Fruit fly (Drosophila melanogaster) whole organism, embryonic: ENCODE measurements around the gene CG45049.

ENCODE experiments used
- Antp ChIP-seq: fragments of 200-800 bp; sonication (Bioruptor generic); optimal IDR thresholded peaks from 3 replicates; lab custom pipeline; 2016; ENCODE audit warnings: missing biosample characterization, missing genetic modification characterization
- Bgb ChIP-seq: fragments of 200-800 bp; sonication (Bioruptor generic); IDR thresholded peaks from 2 replicates; pipeline ENCODE4 v1.3.6; 2022; ENCODE audit warnings: missing biosample characterization, missing genetic modification characterization; ENCODE audit not compliant: partially characterized antibody
- CG11723 ChIP-seq: fragments of 200-800 bp; sonication (Bioruptor generic); optimal IDR thresholded peaks from 2 replicates; lab custom pipeline; 2017; ENCODE audit warnings: missing biosample characterization, mild to moderate bottlenecking, missing genetic modification characterization
- CG13424 ChIP-seq: fragments of 200-800 bp; sonication (Bioruptor generic); optimal IDR thresholded peaks from 2 replicates; lab custom pipeline; 2019; ENCODE audit warnings: missing biosample characterization, mild to moderate bottlenecking, missing genetic modification characterization, moderate library complexity
- CG14710 ChIP-seq: fragments of 200-800 bp; sonication (Bioruptor generic); optimal IDR thresholded peaks from 3 replicates; lab custom pipeline; 2019; ENCODE audit warnings: missing biosample characterization, mild to moderate bottlenecking, missing genetic modification characterization, moderate library complexity
- CG16779 ChIP-seq: fragments of 200-800 bp; sonication (Bioruptor generic); IDR thresholded peaks from 2 replicates; pipeline ENCODE4 v1.3.6; 2022; ENCODE audit warnings: missing biosample characterization, missing genetic modification characterization
- CG16863 ChIP-seq: fragments of 200-800 bp; sonication (Bioruptor generic); optimal IDR thresholded peaks from 3 replicates; lab custom pipeline; 2016; ENCODE audit warnings: missing biosample characterization, missing genetic modification characterization
- CG2712 ChIP-seq: fragments of 200-800 bp; optimal IDR thresholded peaks from 3 replicates; lab custom pipeline; 2019; ENCODE audit warnings: missing biosample characterization, mild to moderate bottlenecking, missing genetic modification characterization, moderate library complexity
- CG2889 ChIP-seq: fragments of 200-800 bp; sonication (Bioruptor generic); IDR thresholded peaks from 3 replicates; pipeline ENCODE4 v1.3.6; 2022; ENCODE audit warnings: missing biosample characterization, missing genetic modification characterization
- CG3065 ChIP-seq: fragments of 200-800 bp; sonication (Bioruptor generic); optimal IDR thresholded peaks from 2 replicates; lab custom pipeline; 2016; ENCODE audit warnings: missing biosample characterization, missing genetic modification characterization
- CG3163 ChIP-seq: fragments of 200-800 bp; sonication (Bioruptor generic); optimal IDR thresholded peaks from 3 replicates; lab custom pipeline; 2016; ENCODE audit warnings: missing biosample characterization, missing genetic modification characterization
- CG34224 ChIP-seq: fragments of 200-800 bp; sonication (Bioruptor generic); IDR thresholded peaks from 3 replicates; pipeline ENCODE4 v1.3.6; 2022; ENCODE audit warnings: missing biosample characterization, missing genetic modification characterization; ENCODE audit not compliant: partially characterized antibody
- CG34376 ChIP-seq: fragments of 200-800 bp; sonication (Bioruptor generic); optimal IDR thresholded peaks from 2 replicates; lab custom pipeline; 2018; ENCODE audit warnings: missing biosample characterization, mild to moderate bottlenecking, missing genetic modification characterization
- CG3995 ChIP-seq: fragments of 200-800 bp; sonication (Bioruptor generic); optimal IDR thresholded peaks from 3 replicates; lab custom pipeline; 2016; ENCODE audit warnings: missing biosample characterization, missing genetic modification characterization
- CG4617 ChIP-seq: fragments of 200-800 bp; sonication (Bioruptor generic); optimal IDR thresholded peaks from 3 replicates; lab custom pipeline; 2016; ENCODE audit warnings: missing biosample characterization, missing genetic modification characterization, borderline replicate concordance
- CG4730 ChIP-seq: fragments of 200-800 bp; sonication (Bioruptor generic); IDR thresholded peaks from 2 replicates; pipeline ENCODE4 v1.3.6; 2022; ENCODE audit warnings: missing biosample characterization, missing genetic modification characterization
- CG6689 ChIP-seq: fragments of 200-800 bp; sonication (Bioruptor generic); IDR thresholded peaks from 2 replicates; pipeline ENCODE4 v1.3.6; 2022; ENCODE audit warnings: missing biosample characterization, missing genetic modification characterization
- CG6765 ChIP-seq: fragments of 200-800 bp; sonication (Bioruptor generic); optimal IDR thresholded peaks from 3 replicates; lab custom pipeline; 2017; ENCODE audit warnings: missing biosample characterization, mild to moderate bottlenecking, missing genetic modification characterization
- CG8281 ChIP-seq: fragments of 200-800 bp; sonication (Bioruptor generic); optimal IDR thresholded peaks from 2 replicates; lab custom pipeline; 2018; ENCODE audit warnings: missing biosample characterization, mild to moderate bottlenecking, missing genetic modification characterization, moderate library complexity
- Doc3 ChIP-seq: fragments of 200-800 bp; sonication (Bioruptor generic); IDR thresholded peaks from 3 replicates; pipeline ENCODE4 v1.3.6; 2022; ENCODE audit warnings: missing biosample characterization, missing genetic modification characterization; ENCODE audit not compliant: partially characterized antibody
- Dp ChIP-seq: fragments of 200-800 bp; sonication (Bioruptor generic); optimal IDR thresholded peaks from 2 replicates; lab custom pipeline; 2018; ENCODE audit warnings: missing biosample characterization, mild to moderate bottlenecking, missing genetic modification characterization, moderate library complexity
- H15 ChIP-seq: fragments of 200-800 bp; sonication (Bioruptor generic); IDR thresholded peaks from 3 replicates; pipeline ENCODE4 v1.3.6; 2022; ENCODE audit warnings: missing biosample characterization, missing genetic modification characterization
- Kr ChIP-seq: fragments of 200-800 bp; sonication (Bioruptor generic); optimal IDR thresholded peaks from 2 replicates; lab custom pipeline; 2017; ENCODE audit warnings: missing biosample characterization, mild to moderate bottlenecking, missing genetic modification characterization
- Mad ChIP-seq: fragments of 200-800 bp; sonication (Bioruptor generic); optimal IDR thresholded peaks from 2 replicates; lab custom pipeline; 2016; ENCODE audit warnings: missing biosample characterization, missing genetic modification characterization
- NC2β ChIP-seq: fragments of 200-800 bp; sonication (Bioruptor generic); optimal IDR thresholded peaks from 2 replicates; lab custom pipeline; 2016; ENCODE audit warnings: missing biosample characterization, missing genetic modification characterization
- Six4 ChIP-seq: fragments of 200-800 bp; sonication (Bioruptor generic); optimal IDR thresholded peaks from 2 replicates; lab custom pipeline; 2016; ENCODE audit warnings: missing biosample characterization, missing genetic modification characterization
- Spps ChIP-seq: fragments of 200-800 bp; sonication (Bioruptor generic); optimal IDR thresholded peaks from 2 replicates; lab custom pipeline; 2018; ENCODE audit warnings: missing biosample characterization, mild to moderate bottlenecking, missing genetic modification characterization
- Trl ChIP-seq, 3 experiments: fragments of >200 bp in 2 of 3; fragments of 200-800 bp in 1 of 3; sonication (Bioruptor generic) in 1 of 3; optimal IDR thresholded peaks; 2 replicates in 1 of 3; 3 replicates in 2 of 3; lab custom pipeline; 2016 to 2017; ENCODE audit warnings: missing biosample characterization in 1 of 3, missing genetic modification characterization in 1 of 3
- al ChIP-seq: fragments of 200-800 bp; sonication (Bioruptor generic); IDR thresholded peaks from 2 replicates; pipeline ENCODE4 v1.3.6; 2022; ENCODE audit warnings: missing biosample characterization, missing genetic modification characterization
- az2 ChIP-seq: fragments of 200-800 bp; sonication (Bioruptor generic); optimal IDR thresholded peaks from 3 replicates; lab custom pipeline; 2016; ENCODE audit warnings: missing biosample characterization, missing genetic modification characterization
- dmrt11E ChIP-seq: fragments of 200-800 bp; sonication (Bioruptor generic); optimal IDR thresholded peaks from 3 replicates; lab custom pipeline; 2018; ENCODE audit warnings: missing biosample characterization, mild to moderate bottlenecking, missing genetic modification characterization, moderate library complexity
- ewg ChIP-seq: fragments of 200-800 bp; sonication (Bioruptor generic); optimal IDR thresholded peaks from 3 replicates; lab custom pipeline; 2017; ENCODE audit warnings: mild to moderate bottlenecking, missing biosample characterization, missing genetic modification reagents, missing genetic modification characterization
- gfzf ChIP-seq: fragments of 200-800 bp; sonication (Bioruptor generic); optimal IDR thresholded peaks from 2 replicates; lab custom pipeline; 2016; ENCODE audit warnings: missing biosample characterization, mild to moderate bottlenecking, missing genetic modification characterization, moderate library complexity
- hbn ChIP-seq: fragments of 200-800 bp; sonication (Bioruptor generic); IDR thresholded peaks from 2 replicates; pipeline ENCODE4 v1.3.6; 2022; ENCODE audit warnings: missing biosample characterization, missing genetic modification characterization; ENCODE audit not compliant: partially characterized antibody
- ind ChIP-seq: fragments of 200-800 bp; sonication (Bioruptor generic); optimal IDR thresholded peaks from 3 replicates; lab custom pipeline; 2016; ENCODE audit warnings: missing biosample characterization, missing genetic modification characterization
- jumu ChIP-seq: fragments of 200-800 bp; sonication (Bioruptor generic); optimal IDR thresholded peaks from 3 replicates; lab custom pipeline; 2016; ENCODE audit warnings: missing biosample characterization, missing genetic modification characterization
- nau ChIP-seq: fragments of 200-800 bp; sonication (Bioruptor generic); optimal IDR thresholded peaks from 3 replicates; lab custom pipeline; 2017; ENCODE audit warnings: missing biosample characterization, mild to moderate bottlenecking, missing genetic modification characterization, missing genetic modification reagents
- nom ChIP-seq: fragments of 200-800 bp; sonication (Bioruptor generic); optimal IDR thresholded peaks from 2 replicates; lab custom pipeline; 2017; ENCODE audit warnings: missing biosample characterization, missing genetic modification characterization, mild to moderate bottlenecking, moderate library complexity, missing genetic modification reagents
- org-1 ChIP-seq: fragments of 200-800 bp; sonication (Bioruptor generic); optimal IDR thresholded peaks from 2 replicates; lab custom pipeline; 2017; ENCODE audit warnings: missing biosample characterization, missing genetic modification characterization
- p53 ChIP-seq: fragments of 200-800 bp; sonication (Bioruptor generic); optimal IDR thresholded peaks from 2 replicates; lab custom pipeline; 2016; ENCODE audit warnings: missing biosample characterization, missing genetic modification characterization
- pan ChIP-seq, 4 experiments: fragments of >200 bp in 3 of 4; fragments of 200-800 bp in 1 of 4; sonication (Bioruptor generic) in 1 of 4; optimal IDR thresholded peaks in 3 of 4; IDR thresholded peaks in 1 of 4; 2 replicates each; pipeline versions ENCODE4 v1.3.6 to Lab custom; 2017 to 2022; ENCODE audit warnings: missing biosample characterization in 2 of 4, missing genetic modification characterization in 2 of 4, mixed read lengths in 1 of 4
- pfk ChIP-seq: fragments of 200-800 bp; sonication (Bioruptor generic); optimal IDR thresholded peaks from 2 replicates; lab custom pipeline; 2018; ENCODE audit warnings: missing biosample characterization, mild to moderate bottlenecking, missing genetic modification characterization, moderate library complexity
- seq ChIP-seq: fragments of 200-800 bp; sonication (Bioruptor generic); IDR thresholded peaks from 2 replicates; pipeline ENCODE4 v1.3.6; 2022; ENCODE audit warnings: missing biosample characterization, missing genetic modification characterization
- sob ChIP-seq: fragments of 200-800 bp; sonication (Bioruptor generic); IDR thresholded peaks from 2 replicates; pipeline ENCODE4 v1.3.6; 2022; ENCODE audit warnings: missing biosample characterization, missing genetic modification characterization
- tll ChIP-seq, 2 experiments: fragments of 200-800 bp in 1 of 2; fragments of >200 bp in 1 of 2; sonication (Bioruptor generic) in 1 of 2; optimal IDR thresholded peaks; 2 replicates each; lab custom pipeline; 2017 to 2019; ENCODE audit warnings: missing biosample characterization in 2 of 2, missing genetic modification characterization in 2 of 2, mild to moderate bottlenecking in 1 of 2, moderate library complexity in 1 of 2
- toy ChIP-seq: fragments of 200-800 bp; sonication (Bioruptor generic); IDR thresholded peaks from 2 replicates; pipeline ENCODE4 v1.3.6; 2022; ENCODE audit warnings: missing biosample characterization, missing genetic modification characterization
- zen2 ChIP-seq: fragments of 200-800 bp; sonication (Bioruptor generic); IDR thresholded peaks from 3 replicates; pipeline ENCODE4 v1.3.6; 2022; ENCODE audit warnings: missing biosample characterization, missing genetic modification characterization; ENCODE audit not compliant: partially characterized antibody

The CG45049 gene

dm6 chr3R:22724149-22724973, 2.4 kb upstream of the CG45049 start, which contains the start of gene Irp-1A (continued):
- TF ChIP-seq Spps (tag; lab: Kevin White, UChicago): peak; percentile 62
- TF ChIP-seq ewg: peak; percentile 19
- TF ChIP-seq pan (optimal IDR thresholded peaks at IDR 0.05; lab: Kevin White, UChicago): no peak
- peak in 1 of 2 experiments; percentile 84 for TF ChIP-seq pan (GFP tag; optimal IDR thresholded peaks at IDR 0.05 in 1 of 2, IDR thresholded peaks at IDR 0.05 in 1 of 2)
- TF ChIP-seq CG14710: peak; percentile 81
- peak; percentile 86 for TF ChIP-seq CG34224
- peak; percentile 58 for TF ChIP-seq CG6765 (GFP tag; lab: Kevin White, UChicago)
- TF ChIP-seq CG11723 (GFP tag; lab: Kevin White, UChicago): no peak
- peak; percentile 16 for TF ChIP-seq gfzf (GFP tag; lab: Kevin White, UChicago)
- no peak for TF ChIP-seq Kr (GFP tag; lab: Kevin White, UChicago)
- TF ChIP-seq pfk: no peak
- no peak for TF ChIP-seq CG16779 (GFP tag; lab: Robert Waterston, UW)
- TF ChIP-seq Doc3 (GFP tag; lab: Robert Waterston, UW): peak; percentile 77
- no peak for TF ChIP-seq NC2β (GFP tag; lab: Kevin White, UChicago)
- TF ChIP-seq tll (GFP tag; optimal IDR thresholded peaks at IDR 0.05; lab: Kevin White, UChicago): no peak
- no peak for TF ChIP-seq CG8281 (tag; lab: Kevin White, UChicago)
- TF ChIP-seq H15: peak; percentile 45; the same call in 1 of the 3 replicates
- TF ChIP-seq CG2889 (GFP tag; lab: Robert Waterston, UW): no peak
- peak; percentile 65 for TF ChIP-seq CG3065
- peak; percentile 19 for TF ChIP-seq Antp (GFP tag; lab: Kevin White, UChicago)
- TF ChIP-seq jumu (GFP tag; lab: Kevin White, UChicago): no peak
- peak; percentile 7 for TF ChIP-seq CG34376 (GFP tag; lab: Kevin White, UChicago)
- peak; percentile 35 for TF ChIP-seq nom
- TF ChIP-seq CG3163 (GFP tag; lab: Kevin White, UChicago): no peak
- peak; percentile 86 for TF ChIP-seq Bgb (GFP tag; lab: Robert Waterston, UW)
- peak; percentile 58 for TF ChIP-seq ind (GFP tag; lab: Kevin White, UChicago)
- TF ChIP-seq nau (GFP tag; lab: Kevin White, UChicago): peak; percentile 11
- peak; percentile 70 for TF ChIP-seq CG4730 (GFP tag; lab: Robert Waterston, UW)
- TF ChIP-seq Six4 (GFP tag; lab: Kevin White, UChicago): peak; percentile 71
- 0 out of 2 replicates have a peak, but pooled peaks have one; percentile 56 for TF ChIP-seq toy (GFP tag; lab: Robert Waterston, UW)
- TF ChIP-seq dmrt11E: peak; percentile 76
- peak; percentile 83 for TF ChIP-seq hbn (GFP tag; lab: Robert Waterston, UW)
- TF ChIP-seq sob (GFP tag; lab: Robert Waterston, UW): peak; percentile 87
- TF ChIP-seq CG13424 (tag; lab: Kevin White, UChicago): peak; percentile 81
- TF ChIP-seq az2 (GFP tag; lab: Kevin White, UChicago): peak; percentile 60
- TF ChIP-seq Mad (GFP tag; lab: Kevin White, UChicago): no peak
- TF ChIP-seq CG2712: peak; percentile 85
- peak; percentile 61 for TF ChIP-seq CG3995
- TF ChIP-seq seq (GFP tag; lab: Robert Waterston, UW): no peak
- TF ChIP-seq p53: no peak
- TF ChIP-seq al (GFP tag; lab: Robert Waterston, UW): peak; percentile 43; the same call in 1 of the 2 replicates
- peak; percentile 37 for TF ChIP-seq Dp (GFP tag; lab: Kevin White, UChicago)
- peak; percentile 76 for TF ChIP-seq CG4617 (GFP tag; lab: Kevin White, UChicago)
- TF ChIP-seq Trl (optimal IDR thresholded peaks at IDR 0.05; lab: Kevin White, UChicago): no peak
- TF ChIP-seq Trl (GFP tag; optimal IDR thresholded peaks at IDR 0.05; lab: Kevin White, UChicago): no peak
- peak; percentile 77 for TF ChIP-seq CG6689
- no peak for TF ChIP-seq org-1 (GFP tag; lab: Kevin White, UChicago)
- peak; percentile 71 for TF ChIP-seq zen2 (GFP tag; lab: Robert Waterston, UW)
- peak; percentile 22 for TF ChIP-seq CG16863 (GFP tag; lab: Kevin White, UChicago)
